Fruit fly (Drosophila melanogaster) whole organism, adult: ENCODE results near the gene CG32055.

Experiments used
- CG11617 ChIP-seq: fragments of 200-800 bp; sonication (Bioruptor generic); optimal IDR thresholded peaks from 2 replicates; lab custom pipeline; 2017; ENCODE audit warnings: mild to moderate bottlenecking, missing biosample characterization, missing genetic modification reagents, missing genetic modification characterization
- CG12768 ChIP-seq: fragments of 200-800 bp; sonication (Bioruptor generic); optimal IDR thresholded peaks from 2 replicates; lab custom pipeline; 2017; ENCODE audit warnings: missing biosample characterization, missing genetic modification characterization, mild to moderate bottlenecking, moderate library complexity, missing genetic modification reagents
- CG14711 ChIP-seq: fragments of 200-800 bp; sonication (Bioruptor generic); optimal IDR thresholded peaks from 2 replicates; lab custom pipeline; 2018; ENCODE audit warnings: missing biosample characterization, mild to moderate bottlenecking, missing genetic modification characterization, moderate library complexity
- CG1620 ChIP-seq: fragments of 200-800 bp; sonication (Bioruptor generic); optimal IDR thresholded peaks from 2 replicates; lab custom pipeline; 2016; ENCODE audit warnings: missing biosample characterization, missing genetic modification characterization
- CG33017 ChIP-seq: fragments of 200-800 bp; sonication (Bioruptor generic); optimal IDR thresholded peaks from 2 replicates; lab custom pipeline; 2018; ENCODE audit warnings: missing biosample characterization, mild to moderate bottlenecking, missing genetic modification characterization, moderate library complexity
- CG5204 ChIP-seq: fragments of 200-800 bp; sonication (Bioruptor generic); optimal IDR thresholded peaks from 2 replicates; lab custom pipeline; 2016; ENCODE audit warnings: missing biosample characterization, missing genetic modification characterization
- CG7045 ChIP-seq: fragments of 200-800 bp; sonication (Bioruptor generic); optimal IDR thresholded peaks from 2 replicates; lab custom pipeline; 2017; ENCODE audit warnings: missing biosample characterization, mild to moderate bottlenecking, missing genetic modification characterization
- CG7101 ChIP-seq: fragments of 200-800 bp; sonication (Bioruptor generic); optimal IDR thresholded peaks from 2 replicates; lab custom pipeline; 2018; ENCODE audit warnings: missing biosample characterization, mild to moderate bottlenecking, missing genetic modification characterization, moderate library complexity
- Clk ChIP-seq: fragments of 200-800 bp; sonication (Bioruptor generic); optimal IDR thresholded peaks from 2 replicates; lab custom pipeline; 2017; ENCODE audit warnings: missing biosample characterization, missing genetic modification characterization
- Crg-1 ChIP-seq: fragments of 200-800 bp; sonication (Bioruptor generic); optimal IDR thresholded peaks from 2 replicates; lab custom pipeline; 2016; ENCODE audit warnings: missing biosample characterization, missing genetic modification characterization
- Hr96 ChIP-seq: fragments of 200-800 bp; sonication (Bioruptor generic); optimal IDR thresholded peaks from 2 replicates; lab custom pipeline; 2016; ENCODE audit warnings: missing biosample characterization, missing genetic modification characterization
- Mnt ChIP-seq: fragments of 200-800 bp; sonication (Bioruptor generic); optimal IDR thresholded peaks from 2 replicates; lab custom pipeline; 2016; ENCODE audit warnings: missing biosample characterization, mild to moderate bottlenecking, missing genetic modification characterization
- bab1 ChIP-seq: fragments of 200-800 bp; sonication (Bioruptor generic); optimal IDR thresholded peaks from 3 replicates; lab custom pipeline; 2019; ENCODE audit warnings: missing biosample characterization, mild to moderate bottlenecking, missing genetic modification characterization, moderate library complexity
- cic ChIP-seq: fragments of 200-800 bp; sonication (Bioruptor generic); optimal IDR thresholded peaks from 2 replicates; lab custom pipeline; 2017; ENCODE audit warnings: missing biosample characterization, mild to moderate bottlenecking, missing genetic modification characterization, moderate library complexity
- cnc ChIP-seq, 2 experiments: fragments of >200 bp; optimal IDR thresholded peaks; 2 replicates each; lab custom pipeline; 2017
- kay ChIP-seq: fragments of 200-800 bp; sonication (Bioruptor generic); peaks from one replicate; lab custom pipeline; 2016; ENCODE audit warnings: missing biosample characterization, missing genetic modification characterization, borderline replicate concordance
- ovo ChIP-seq: fragments of 200-800 bp; sonication (Bioruptor generic); optimal IDR thresholded peaks from 2 replicates; lab custom pipeline; 2016; ENCODE audit warnings: missing biosample characterization, missing genetic modification characterization
- pad ChIP-seq: fragments of 200-800 bp; sonication (Bioruptor generic); optimal IDR thresholded peaks from 3 replicates; lab custom pipeline; 2017; ENCODE audit warnings: missing biosample characterization, missing genetic modification characterization, mild to moderate bottlenecking, moderate library complexity, missing genetic modification reagents
- tj ChIP-seq: fragments of 200-800 bp; sonication (Bioruptor generic); optimal IDR thresholded peaks from 3 replicates; lab custom pipeline; 2017; ENCODE audit warnings: missing biosample characterization, mild to moderate bottlenecking, missing genetic modification characterization, moderate library complexity
- toe ChIP-seq: fragments of 200-800 bp; sonication (Bioruptor generic); optimal IDR thresholded peaks from 2 replicates; lab custom pipeline; 2016; ENCODE audit warnings: missing biosample characterization, missing genetic modification characterization

Gene CG32055

DNA sequence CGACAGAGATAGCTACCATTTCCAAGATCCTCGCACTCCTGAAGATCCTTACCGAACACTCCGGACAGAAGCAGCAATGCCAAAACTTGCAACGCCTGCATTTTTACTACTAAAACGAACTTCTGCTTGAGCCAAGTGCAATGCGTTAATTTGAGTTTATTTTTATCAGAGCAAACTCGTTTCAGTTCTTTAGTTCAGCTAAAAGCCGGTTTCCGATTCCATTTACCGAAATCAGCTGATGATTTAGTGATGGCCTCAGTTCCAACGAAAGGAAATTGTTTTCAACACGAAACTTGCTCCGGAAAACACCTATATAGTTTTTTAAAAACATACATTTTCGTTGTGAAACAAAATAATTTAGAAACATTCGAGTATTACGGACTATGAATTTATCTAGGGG is at the start of gene CG32055:
Gene CG32055 (minus strand): TSS at position 101 of the 400 bp plus-strand sequence.
- TF ChIP-seq CG5204 (GFP tag; lab: Kevin White, UChicago) = no peak
- no peak for TF ChIP-seq ovo (GFP tag; lab: Kevin White, UChicago)
- TF ChIP-seq Crg-1 (GFP tag; lab: Kevin White, UChicago) = no peak
- no peak for TF ChIP-seq CG7101
- TF ChIP-seq Clk (GFP tag; lab: Kevin White, UChicago) = no peak
- no peak for TF ChIP-seq Mnt (GFP tag; lab: Kevin White, UChicago)
- no peak for TF ChIP-seq Hr96 (GFP tag; lab: Kevin White, UChicago)
- TF ChIP-seq cic = no peak
- no peak for TF ChIP-seq cnc (optimal IDR thresholded peaks at IDR 0.05; lab: Kevin White, UChicago)
- no peak for TF ChIP-seq CG14711 (tag; lab: Kevin White, UChicago)
- no peak for TF ChIP-seq bab1 (GFP tag; lab: Kevin White, UChicago)
- TF ChIP-seq CG11617 (GFP tag; lab: Kevin White, UChicago) = no peak
- no peak for TF ChIP-seq CG7045

DNA sequence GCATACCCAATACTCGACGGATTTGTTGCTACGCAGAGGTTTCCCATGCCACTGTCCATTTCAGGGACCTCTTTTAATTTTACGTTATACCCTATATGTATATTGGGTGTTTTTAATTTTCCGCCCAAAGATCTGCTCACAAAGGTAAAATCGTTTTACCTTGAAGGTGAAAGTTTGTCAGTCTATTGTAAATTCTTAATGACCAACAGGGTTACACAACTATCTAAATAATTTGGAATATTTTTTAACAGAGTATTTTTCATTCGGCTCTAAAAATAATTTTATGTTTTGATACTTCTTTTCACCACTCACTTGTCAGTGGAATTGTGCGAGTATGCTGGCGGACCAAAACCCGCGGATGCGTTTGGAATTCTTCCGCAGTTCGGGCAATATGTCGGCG is 47.6 kb upstream of the CG32055 start:
- TF ChIP-seq CG7101 = no peak
- no peak for TF ChIP-seq ovo (GFP tag; lab: Kevin White, UChicago)
- no peak for TF ChIP-seq cic
- no peak for TF ChIP-seq toe
- TF ChIP-seq Mnt (GFP tag; lab: Kevin White, UChicago) = no peak
- TF ChIP-seq Clk (GFP tag; lab: Kevin White, UChicago) = no peak
- TF ChIP-seq pad = no peak
- TF ChIP-seq CG7045 = no peak
- TF ChIP-seq CG12768 (GFP tag; lab: Kevin White, UChicago) = no peak
- TF ChIP-seq CG14711 (tag; lab: Kevin White, UChicago) = no peak
- TF ChIP-seq Crg-1 (GFP tag; lab: Kevin White, UChicago) = no peak
- TF ChIP-seq Hr96 (GFP tag; lab: Kevin White, UChicago) = no peak
- TF ChIP-seq CG1620 (GFP tag; lab: Kevin White, UChicago) = no peak
- no peak for TF ChIP-seq bab1 (GFP tag; lab: Kevin White, UChicago)
- TF ChIP-seq CG5204 (GFP tag; lab: Kevin White, UChicago) = no peak
- no peak for TF ChIP-seq kay (GFP tag; lab: Kevin White, UChicago)
- TF ChIP-seq CG11617 (GFP tag; lab: Kevin White, UChicago) = no peak

DNA sequence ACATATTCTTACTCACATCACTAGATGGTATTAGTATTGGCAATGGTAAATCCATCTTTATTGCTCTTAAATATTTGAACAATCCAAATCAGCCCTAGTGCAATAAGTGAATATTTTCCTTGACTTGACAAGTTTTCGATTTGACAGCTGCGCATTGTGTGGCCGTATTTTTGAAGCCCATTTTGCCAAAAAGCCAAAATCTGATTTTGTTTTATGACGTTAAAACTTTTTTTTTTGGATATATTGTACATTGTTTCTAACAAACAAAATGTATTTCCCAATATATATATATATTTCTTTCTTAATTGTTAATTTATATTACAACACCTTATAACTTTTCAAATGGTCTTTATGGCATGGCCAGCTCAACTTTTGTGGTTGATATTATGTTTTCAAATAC is 47.0 kb upstream of the CG32055 start, which contains the start of gene can:
Gene can (minus strand): TSS at position 101 of the 400 bp plus-strand sequence.
- TF ChIP-seq CG12768 (GFP tag; lab: Kevin White, UChicago) (no peak), toe (no peak), CG7045 (no peak), Crg-1 (GFP tag; lab: Kevin White, UChicago) (no peak), kay (GFP tag; lab: Kevin White, UChicago) (no peak), Clk (GFP tag; lab: Kevin White, UChicago) (no peak), Mnt (GFP tag; lab: Kevin White, UChicago) (no peak), tj (GFP tag; lab: Kevin White, UChicago) (no peak), CG7101 (no peak), CG33017 (no peak), cnc (optimal IDR thresholded peaks at IDR 0.05; lab: Kevin White, UChicago) (no peak), CG14711 (tag; lab: Kevin White, UChicago) (no peak), bab1 (GFP tag; lab: Kevin White, UChicago) (no peak), CG5204 (GFP tag; lab: Kevin White, UChicago) (no peak)

dm6 chr3L:10262827-10263226 is 42.9 kb upstream of the CG32055 start:
- no peak for TF ChIP-seq Crg-1 (GFP tag; lab: Kevin White, UChicago)
- TF ChIP-seq Mnt (GFP tag; lab: Kevin White, UChicago) = no peak
- TF ChIP-seq Hr96 (GFP tag; lab: Kevin White, UChicago) = no peak
- no peak for TF ChIP-seq CG11617 (GFP tag; lab: Kevin White, UChicago)
- TF ChIP-seq CG5204 (GFP tag; lab: Kevin White, UChicago) = no peak
- TF ChIP-seq pad = no peak
- TF ChIP-seq Clk (GFP tag; lab: Kevin White, UChicago) = no peak
- TF ChIP-seq kay (GFP tag; lab: Kevin White, UChicago) = no peak
- TF ChIP-seq bab1 (GFP tag; lab: Kevin White, UChicago) = no peak
- TF ChIP-seq cic = no peak
- TF ChIP-seq CG1620 (GFP tag; lab: Kevin White, UChicago) = no peak

dm6 chr3L:10261219-10261618 is 41.3 kb upstream of the CG32055 start:
- no peak for TF ChIP-seq CG11617 (GFP tag; lab: Kevin White, UChicago)
- no peak for TF ChIP-seq pad
- TF ChIP-seq bab1 (GFP tag; lab: Kevin White, UChicago) = no peak
- no peak for TF ChIP-seq CG7101
- TF ChIP-seq tj (GFP tag; lab: Kevin White, UChicago) = no peak

DNA sequence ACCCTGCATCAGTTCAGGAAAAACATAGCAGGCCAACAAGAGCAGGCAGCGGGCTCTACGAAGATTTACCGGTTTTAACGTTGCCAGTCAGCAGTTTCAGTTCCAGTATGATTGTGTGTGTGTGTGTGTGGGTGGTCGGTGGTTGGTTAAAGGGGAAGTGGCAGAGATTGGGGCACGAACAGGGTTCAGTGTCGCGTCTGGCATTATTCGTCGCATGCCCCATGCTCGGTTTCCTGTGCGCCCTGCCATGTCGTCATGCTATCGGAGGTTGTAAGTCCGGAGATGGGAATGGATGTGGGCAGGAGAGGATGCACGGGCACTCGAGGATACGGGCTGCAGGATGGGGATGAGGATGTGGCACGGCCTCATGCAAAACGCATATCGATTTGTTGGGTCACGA is 38.8 kb upstream of the CG32055 start:
- TF ChIP-seq CG7045 (no peak), CG33017 (no peak), Mnt (GFP tag; lab: Kevin White, UChicago) (no peak), CG14711 (tag; lab: Kevin White, UChicago) (no peak), kay (GFP tag; lab: Kevin White, UChicago) (no peak), pad (no peak), CG12768 (GFP tag; lab: Kevin White, UChicago) (no peak), cnc (optimal IDR thresholded peaks at IDR 0.05; lab: Kevin White, UChicago) (no peak), cic (no peak), bab1 (GFP tag; lab: Kevin White, UChicago) (no peak), CG11617 (GFP tag; lab: Kevin White, UChicago) (no peak), toe (no peak), tj (GFP tag; lab: Kevin White, UChicago) (no peak), Clk (GFP tag; lab: Kevin White, UChicago) (no peak), CG7101 (no peak), CG1620 (GFP tag; lab: Kevin White, UChicago) (no peak), Crg-1 (GFP tag; lab: Kevin White, UChicago) (no peak), CG5204 (GFP tag; lab: Kevin White, UChicago) (no peak), Hr96 (GFP tag; lab: Kevin White, UChicago) (no peak), ovo (GFP tag; lab: Kevin White, UChicago) (no peak)
